Fruit fly (Drosophila melanogaster) whole organism, embryonic: ENCODE results near the gene CG7878.
A peak's percentile ranks its signal among the peaks of the same experiment; 100 is the strongest.

Experiments
- ATbp ChIP-seq: fragments of 200-800 bp; sonication (Bioruptor generic); optimal IDR thresholded peaks from 2 replicates; lab custom pipeline; 2017; ENCODE audit warnings: missing biosample characterization, mild to moderate bottlenecking, missing genetic modification characterization, missing genetic modification reagents
- Atf3 ChIP-seq: fragments of 200-800 bp; sonication (Bioruptor generic); optimal IDR thresholded peaks from 3 replicates; lab custom pipeline; 2016; ENCODE audit warnings: missing biosample characterization, missing genetic modification characterization
- B-H2 ChIP-seq: fragments of 200-800 bp; sonication (Bioruptor generic); optimal IDR thresholded peaks from 2 replicates; lab custom pipeline; 2018; ENCODE audit warnings: missing biosample characterization, mild to moderate bottlenecking, missing genetic modification characterization
- CG1024 ChIP-seq: fragments of 200-800 bp; sonication (Bioruptor generic); IDR thresholded peaks from 2 replicates; pipeline ENCODE4 v1.3.6; 2022; ENCODE audit warnings: missing biosample characterization, missing genetic modification characterization
- CG11093 ChIP-seq: fragments of 200-800 bp; sonication (Bioruptor generic); IDR thresholded peaks from 3 replicates; pipeline ENCODE4 v1.3.6; 2022; ENCODE audit warnings: missing biosample characterization, missing genetic modification characterization
- CG11696 ChIP-seq: fragments of 200-800 bp; sonication (Bioruptor generic); IDR thresholded peaks from 2 replicates; pipeline ENCODE4 v1.3.6; 2022; ENCODE audit warnings: missing biosample characterization, missing genetic modification characterization
- CG12219 ChIP-seq: fragments of 200-800 bp; sonication (Bioruptor generic); optimal IDR thresholded peaks from 3 replicates; lab custom pipeline; 2018; ENCODE audit warnings: missing biosample characterization, mild to moderate bottlenecking, missing genetic modification characterization
- CG14710 ChIP-seq: fragments of 200-800 bp; sonication (Bioruptor generic); optimal IDR thresholded peaks from 3 replicates; lab custom pipeline; 2019; ENCODE audit warnings: missing biosample characterization, mild to moderate bottlenecking, missing genetic modification characterization, moderate library complexity
- CG14965 ChIP-seq: fragments of 200-800 bp; sonication (Bioruptor generic); optimal IDR thresholded peaks from 2 replicates; lab custom pipeline; 2016; ENCODE audit warnings: missing biosample characterization, missing genetic modification characterization, borderline replicate concordance
- CG15073 ChIP-seq: fragments of 200-800 bp; sonication (Bioruptor generic); optimal IDR thresholded peaks from 2 replicates; lab custom pipeline; 2016; ENCODE audit warnings: missing biosample characterization, missing genetic modification characterization
- CG1529 ChIP-seq: fragments of 200-800 bp; sonication (Bioruptor generic); optimal IDR thresholded peaks from 3 replicates; lab custom pipeline; 2018; ENCODE audit warnings: missing biosample characterization, missing genetic modification characterization
- CG17359 ChIP-seq: fragments of 200-800 bp; sonication (Bioruptor generic); optimal IDR thresholded peaks from 3 replicates; lab custom pipeline; 2018; ENCODE audit warnings: missing biosample characterization, mild to moderate bottlenecking, missing genetic modification characterization, moderate library complexity
- CG2199 ChIP-seq: fragments of 200-800 bp; sonication (Bioruptor generic); IDR thresholded peaks from 3 replicates; pipeline ENCODE4 v1.3.6; 2022; ENCODE audit warnings: missing biosample characterization, missing genetic modification characterization
- CG2678 ChIP-seq: fragments of 200-800 bp; sonication (Bioruptor generic); optimal IDR thresholded peaks from 3 replicates; lab custom pipeline; 2019; ENCODE audit warnings: missing biosample characterization, mild to moderate bottlenecking, missing genetic modification characterization, moderate library complexity
- CG3163 ChIP-seq: fragments of 200-800 bp; sonication (Bioruptor generic); optimal IDR thresholded peaks from 3 replicates; lab custom pipeline; 2016; ENCODE audit warnings: missing biosample characterization, missing genetic modification characterization
- CG32772 ChIP-seq: fragments of 200-800 bp; sonication (Bioruptor generic); IDR thresholded peaks from 2 replicates; pipeline ENCODE4 v1.3.6; 2022; ENCODE audit warnings: missing biosample characterization, missing genetic modification characterization
- CG3281 ChIP-seq: fragments of 200-800 bp; sonication (Bioruptor generic); optimal IDR thresholded peaks from 3 replicates; lab custom pipeline; 2017; ENCODE audit warnings: missing biosample characterization, mild to moderate bottlenecking, missing genetic modification characterization
- CG4360 ChIP-seq: fragments of 200-800 bp; sonication (Bioruptor generic); IDR thresholded peaks from 2 replicates; pipeline ENCODE4 v1.3.6; 2022; ENCODE audit warnings: missing biosample characterization, missing genetic modification characterization
- CG6654 ChIP-seq: fragments of 200-800 bp; sonication (Bioruptor generic); optimal IDR thresholded peaks from 2 replicates; lab custom pipeline; 2017; ENCODE audit warnings: missing biosample characterization, mild to moderate bottlenecking, missing genetic modification characterization
- CG7839 ChIP-seq: fragments of 200-800 bp; sonication (Bioruptor generic); optimal IDR thresholded peaks from 3 replicates; lab custom pipeline; 2018; ENCODE audit warnings: missing biosample characterization, mild to moderate bottlenecking, missing genetic modification characterization, moderate library complexity
- CG9797 ChIP-seq: fragments of 200-800 bp; sonication (Bioruptor generic); optimal IDR thresholded peaks from 3 replicates; lab custom pipeline; 2018; ENCODE audit warnings: missing biosample characterization, mild to moderate bottlenecking, missing genetic modification characterization
- CG9817 ChIP-seq: fragments of 200-800 bp; sonication (Bioruptor generic); optimal IDR thresholded peaks from 2 replicates; lab custom pipeline; 2018; ENCODE audit warnings: missing biosample characterization, mild to moderate bottlenecking, missing genetic modification characterization, moderate library complexity
- Chrac-16 ChIP-seq: fragments of 200-800 bp; sonication (Bioruptor generic); optimal IDR thresholded peaks from 3 replicates; lab custom pipeline; 2016; ENCODE audit warnings: missing biosample characterization, missing genetic modification characterization
- Dbx ChIP-seq: fragments of 200-800 bp; sonication (Bioruptor generic); IDR thresholded peaks from 3 replicates; pipeline ENCODE4 v1.3.6; 2022; ENCODE audit warnings: missing biosample characterization, missing genetic modification characterization
- ERR ChIP-seq: fragments of 200-800 bp; sonication (Bioruptor generic); optimal IDR thresholded peaks from 2 replicates; lab custom pipeline; 2016; ENCODE audit warnings: missing biosample characterization, missing genetic modification characterization
- GATAe ChIP-seq: fragments of 200-800 bp; sonication (Bioruptor generic); conservative IDR thresholded peaks from 2 replicates; pipeline ENCODE4 v1.3.6; 2022; ENCODE audit warnings: missing biosample characterization, missing genetic modification characterization
- H2.0 ChIP-seq: fragments of 200-800 bp; sonication (Bioruptor generic); IDR thresholded peaks from 2 replicates; pipeline ENCODE4 v1.3.6; 2022; ENCODE audit warnings: missing biosample characterization, missing genetic modification characterization
- Poxn ChIP-seq: fragments of 200-800 bp; sonication (Bioruptor generic); IDR thresholded peaks from 2 replicates; pipeline ENCODE4 v1.3.6; 2022; ENCODE audit warnings: missing biosample characterization, missing genetic modification characterization
- Rfx ChIP-seq: fragments of 200-800 bp; sonication (Bioruptor generic); IDR thresholded peaks from 2 replicates; pipeline ENCODE4 v1.3.6; 2022; ENCODE audit warnings: missing biosample characterization, missing genetic modification characterization
- Scr ChIP-seq: fragments of 200-800 bp; sonication (Bioruptor generic); IDR thresholded peaks from 2 replicates; pipeline ENCODE4 v1.3.6; 2022; ENCODE audit warnings: missing biosample characterization, missing genetic modification characterization; ENCODE audit not compliant: partially characterized antibody
- Sox100B ChIP-seq: fragments of 200-800 bp; sonication (Bioruptor generic); optimal IDR thresholded peaks from 3 replicates; lab custom pipeline; 2018; ENCODE audit warnings: missing biosample characterization, mild to moderate bottlenecking, missing genetic modification characterization
- Trl ChIP-seq, 3 experiments: fragments of >200 bp in 2 of 3; fragments of 200-800 bp in 1 of 3; sonication (Bioruptor generic) in 1 of 3; optimal IDR thresholded peaks; 2 replicates in 1 of 3; 3 replicates in 2 of 3; lab custom pipeline; 2016 to 2017; ENCODE audit warnings: missing biosample characterization in 1 of 3, missing genetic modification characterization in 1 of 3
- bigmax ChIP-seq: fragments of 200-800 bp; sonication (Bioruptor generic); optimal IDR thresholded peaks from 2 replicates; lab custom pipeline; 2018; ENCODE audit warnings: missing biosample characterization, mild to moderate bottlenecking, missing genetic modification characterization
- corto ChIP-seq: fragments of 200-800 bp; sonication (Bioruptor generic); optimal IDR thresholded peaks from 2 replicates; lab custom pipeline; 2016; ENCODE audit warnings: missing biosample characterization, mild to moderate bottlenecking, missing genetic modification characterization, moderate library complexity
- hbn ChIP-seq: fragments of 200-800 bp; sonication (Bioruptor generic); IDR thresholded peaks from 2 replicates; pipeline ENCODE4 v1.3.6; 2022; ENCODE audit warnings: missing biosample characterization, missing genetic modification characterization; ENCODE audit not compliant: partially characterized antibody
- knrl ChIP-seq: fragments of 200-800 bp; sonication (Bioruptor generic); IDR thresholded peaks from 3 replicates; pipeline ENCODE4 v1.3.6; 2022; ENCODE audit warnings: missing biosample characterization, missing genetic modification characterization; ENCODE audit not compliant: partially characterized antibody
- mam ChIP-seq: fragments of 200-800 bp; sonication (Bioruptor generic); optimal IDR thresholded peaks from 3 replicates; lab custom pipeline; 2016; ENCODE audit warnings: missing biosample characterization, missing genetic modification characterization
- nau ChIP-seq: fragments of 200-800 bp; sonication (Bioruptor generic); optimal IDR thresholded peaks from 3 replicates; lab custom pipeline; 2017; ENCODE audit warnings: missing biosample characterization, mild to moderate bottlenecking, missing genetic modification characterization, missing genetic modification reagents
- nerfin-1 ChIP-seq: fragments of 200-800 bp; sonication (Bioruptor generic); optimal IDR thresholded peaks from 3 replicates; lab custom pipeline; 2019; ENCODE audit warnings: missing biosample characterization, mild to moderate bottlenecking, missing genetic modification characterization, moderate library complexity
- nmo ChIP-seq: fragments of 200-800 bp; sonication (Bioruptor generic); optimal IDR thresholded peaks from 2 replicates; lab custom pipeline; 2018; ENCODE audit warnings: missing biosample characterization, mild to moderate bottlenecking, missing genetic modification characterization, moderate library complexity
- pho ChIP-seq: fragments of 200-800 bp; sonication (Bioruptor generic); optimal IDR thresholded peaks from 2 replicates; lab custom pipeline; 2016; ENCODE audit warnings: missing biosample characterization, missing genetic modification characterization
- pnt ChIP-seq: fragments of 200-800 bp; sonication (Bioruptor generic); optimal IDR thresholded peaks from 3 replicates; lab custom pipeline; 2016; ENCODE audit warnings: missing biosample characterization, missing genetic modification characterization
- pzg ChIP-seq: fragments of 200-800 bp; sonication (Bioruptor generic); optimal IDR thresholded peaks from 3 replicates; lab custom pipeline; 2018; ENCODE audit warnings: missing biosample characterization, mild to moderate bottlenecking, missing genetic modification characterization, moderate library complexity
- ranshi ChIP-seq: fragments of 200-800 bp; sonication (Bioruptor generic); IDR thresholded peaks from 2 replicates; pipeline ENCODE4 v1.3.6; 2022; ENCODE audit warnings: missing biosample characterization, missing genetic modification characterization
- repo ChIP-seq: fragments of 200-800 bp; sonication (Bioruptor generic); optimal IDR thresholded peaks from 2 replicates; lab custom pipeline; 2016; ENCODE audit warnings: missing biosample characterization, missing genetic modification characterization
- ro ChIP-seq: fragments of 200-800 bp; sonication (Bioruptor generic); IDR thresholded peaks from 2 replicates; pipeline ENCODE4 v1.3.6; 2022; ENCODE audit warnings: missing biosample characterization, missing genetic modification characterization
- tx ChIP-seq: fragments of 200-800 bp; sonication (Bioruptor generic); optimal IDR thresholded peaks from 2 replicates; lab custom pipeline; 2016; ENCODE audit warnings: missing biosample characterization, missing genetic modification characterization
- zfh2 ChIP-seq: fragments of 200-800 bp; sonication (Bioruptor generic); optimal IDR thresholded peaks from 2 replicates; lab custom pipeline; 2016; ENCODE audit warnings: missing biosample characterization, missing genetic modification characterization

CG7878 gene

dm6 chr3R:8113833-8114673 lies 8.5 kb upstream of the CG7878 start (continued):
- TF ChIP-seq Sox100B (GFP tag; lab: Kevin White, UChicago) (peak; percentile 77), CG1024 (GFP tag; lab: Robert Waterston, UW) (peak; percentile 47; the same call in 1 of the 2 replicates), CG9797 (no peak), ERR (GFP tag; lab: Kevin White, UChicago) (peak; percentile 62), pnt (GFP tag; lab: Kevin White, UChicago) (peak; percentile 63), CG3281 (GFP tag; lab: Kevin White, UChicago) (peak; percentile 89), mam (GFP tag; lab: Kevin White, UChicago) (peak; percentile 76), Trl (optimal IDR thresholded peaks at IDR 0.05; lab: Kevin White, UChicago) (peak in 1 of 2 experiments; percentile 5), Trl (GFP tag; optimal IDR thresholded peaks at IDR 0.05; lab: Kevin White, UChicago) (peak; percentile 71), hbn (GFP tag; lab: Robert Waterston, UW) (no peak), GATAe (GFP tag; lab: Robert Waterston, UW) (no peak), CG7839 (tag; lab: Kevin White, UChicago) (peak; percentile 85), knrl (no peak), CG11093 (peak; percentile 57; the same call in 1 of the 3 replicates), CG1529 (peak; percentile 71), zfh2 (GFP tag; lab: Kevin White, UChicago) (peak; percentile 71), Atf3 (GFP tag; lab: Kevin White, UChicago) (peak; percentile 71), B-H2 (GFP tag; lab: Kevin White, UChicago) (peak; percentile 26), CG9817 (tag; lab: Kevin White, UChicago) (peak; percentile 69), Scr (GFP tag; lab: Robert Waterston, UW) (no peak), CG2199 (GFP tag; lab: Robert Waterston, UW) (no peak), Chrac-16 (GFP tag; lab: Kevin White, UChicago) (peak; percentile 74), pzg (GFP tag; lab: Kevin White, UChicago) (no peak), Dbx (GFP tag; lab: Robert Waterston, UW) (peak; percentile 76), CG17359 (peak; percentile 89), CG12219 (GFP tag; lab: Kevin White, UChicago) (peak; percentile 60), H2.0 (GFP tag; lab: Robert Waterston, UW) (peak; percentile 72), CG14965 (no peak), CG15073 (GFP tag; lab: Kevin White, UChicago) (no peak), ranshi (GFP tag; lab: Robert Waterston, UW) (peak; percentile 78), CG2678 (peak; percentile 88), pho (GFP tag; lab: Kevin White, UChicago) (peak; percentile 82), CG14710 (tag; lab: Kevin White, UChicago) (peak; percentile 77), corto (GFP tag; lab: Kevin White, UChicago) (peak; percentile 82), CG4360 (GFP tag; lab: Robert Waterston, UW) (peak; percentile 92), bigmax (GFP tag; lab: Kevin White, UChicago) (no peak), ATbp (GFP tag; lab: Kevin White, UChicago) (peak; percentile 81), Rfx (GFP tag; lab: Robert Waterston, UW) (peak; percentile 81), CG11696 (GFP tag; lab: Robert Waterston, UW) (0 out of 2 replicates have a peak, but pooled peaks have one; percentile 52), ro (GFP tag; lab: Robert Waterston, UW) (0 out of 2 replicates have a peak, but pooled peaks have one; percentile 25), repo (GFP tag; lab: Kevin White, UChicago) (peak; percentile 72), CG32772 (GFP tag; lab: Robert Waterston, UW) (peak; percentile 81), nmo (GFP tag; lab: Kevin White, UChicago) (peak; percentile 67), CG6654 (GFP tag; lab: Kevin White, UChicago) (peak; percentile 48), nau (GFP tag; lab: Kevin White, UChicago) (peak; percentile 85), CG3163 (GFP tag; lab: Kevin White, UChicago) (peak; percentile 61), tx (GFP tag; lab: Kevin White, UChicago) (peak; percentile 66), Poxn (GFP tag; lab: Robert Waterston, UW) (peak; percentile 52; the same call in 1 of the 2 replicates), nerfin-1 (tag; lab: Kevin White, UChicago) (peak; percentile 27)
